Fruit fly (Drosophila melanogaster) whole organism, embryonic: Measurements from ENCODE around the gene CG43307.

ENCODE experiments used
- B-H1 ChIP-seq: fragments of 200-800 bp; sonication (Bioruptor generic); IDR thresholded peaks from 3 replicates; pipeline ENCODE4 v1.3.6; 2022; ENCODE audit warnings: missing biosample characterization, missing genetic modification characterization
- CG10147 ChIP-seq: fragments of 200-800 bp; sonication (Bioruptor generic); optimal IDR thresholded peaks from 2 replicates; lab custom pipeline; 2019; ENCODE audit warnings: missing biosample characterization, mild to moderate bottlenecking, missing genetic modification characterization, moderate library complexity
- CG10654 ChIP-seq: fragments of 200-800 bp; sonication (Bioruptor generic); optimal IDR thresholded peaks from 2 replicates; lab custom pipeline; 2016; ENCODE audit warnings: missing biosample characterization, missing genetic modification characterization
- CG11456 ChIP-seq: fragments of 200-800 bp; sonication (Bioruptor generic); IDR thresholded peaks from 3 replicates; pipeline ENCODE4 v1.3.6; 2022; ENCODE audit warnings: missing biosample characterization, missing genetic modification characterization
- CG14441 ChIP-seq: fragments of 200-800 bp; sonication (Bioruptor generic); IDR thresholded peaks from 2 replicates; pipeline ENCODE4 v1.3.6; 2022; ENCODE audit warnings: missing biosample characterization, missing genetic modification characterization
- CG15269 ChIP-seq: fragments of 200-800 bp; sonication (Bioruptor generic); optimal IDR thresholded peaks from 2 replicates; lab custom pipeline; 2018; ENCODE audit warnings: missing biosample characterization, mild to moderate bottlenecking, missing genetic modification characterization, moderate library complexity
- CG1647 ChIP-seq: fragments of 200-800 bp; sonication (Bioruptor generic); optimal IDR thresholded peaks from 3 replicates; lab custom pipeline; 2016; ENCODE audit warnings: missing biosample characterization, missing genetic modification characterization
- CG16779 ChIP-seq: fragments of 200-800 bp; sonication (Bioruptor generic); IDR thresholded peaks from 2 replicates; pipeline ENCODE4 v1.3.6; 2022; ENCODE audit warnings: missing biosample characterization, missing genetic modification characterization
- CG1792 ChIP-seq: fragments of 200-800 bp; sonication (Bioruptor generic); optimal IDR thresholded peaks from 2 replicates; lab custom pipeline; 2016; ENCODE audit warnings: missing biosample characterization, missing genetic modification characterization
- CG34376 ChIP-seq: fragments of 200-800 bp; sonication (Bioruptor generic); optimal IDR thresholded peaks from 2 replicates; lab custom pipeline; 2018; ENCODE audit warnings: missing biosample characterization, mild to moderate bottlenecking, missing genetic modification characterization
- CG34422 ChIP-seq: fragments of 200-800 bp; sonication (Bioruptor generic); IDR thresholded peaks from 3 replicates; pipeline ENCODE4 v1.3.6; 2022; ENCODE audit warnings: missing biosample characterization, missing genetic modification characterization
- CG3838 ChIP-seq: fragments of 200-800 bp; sonication (Bioruptor generic); optimal IDR thresholded peaks from 3 replicates; lab custom pipeline; 2016; ENCODE audit warnings: missing biosample characterization, missing genetic modification characterization
- CG5953 ChIP-seq: fragments of 200-800 bp; sonication (Bioruptor generic); IDR thresholded peaks from 2 replicates; pipeline ENCODE4 v1.3.6; 2022; ENCODE audit warnings: missing biosample characterization, missing genetic modification characterization
- CG6683 ChIP-seq: fragments of 200-800 bp; sonication (Bioruptor generic); optimal IDR thresholded peaks from 2 replicates; lab custom pipeline; 2017; ENCODE audit warnings: missing biosample characterization, mild to moderate bottlenecking, missing genetic modification characterization, missing genetic modification reagents
- CG6765 ChIP-seq: fragments of 200-800 bp; sonication (Bioruptor generic); optimal IDR thresholded peaks from 3 replicates; lab custom pipeline; 2017; ENCODE audit warnings: missing biosample characterization, mild to moderate bottlenecking, missing genetic modification characterization
- CG6791 ChIP-seq: fragments of 200-800 bp; sonication (Bioruptor generic); IDR thresholded peaks from 3 replicates; pipeline ENCODE4 v1.3.6; 2022; ENCODE audit warnings: missing biosample characterization, missing genetic modification characterization; ENCODE audit not compliant: partially characterized antibody
- CG9727 ChIP-seq: fragments of 200-800 bp; sonication (Bioruptor generic); optimal IDR thresholded peaks from 3 replicates; lab custom pipeline; 2017; ENCODE audit warnings: missing biosample characterization, mild to moderate bottlenecking, missing genetic modification characterization
- CG9876 ChIP-seq: fragments of 200-800 bp; sonication (Bioruptor generic); optimal IDR thresholded peaks from 2 replicates; lab custom pipeline; 2016; ENCODE audit warnings: missing biosample characterization, missing genetic modification characterization
- CTCF ChIP-seq: fragments of 200-800 bp; sonication (Bioruptor generic); optimal IDR thresholded peaks from 2 replicates; lab custom pipeline; 2017; ENCODE audit warnings: missing biosample characterization, mild to moderate bottlenecking, missing genetic modification characterization, moderate library complexity
- Chrac-16 ChIP-seq: fragments of 200-800 bp; sonication (Bioruptor generic); optimal IDR thresholded peaks from 3 replicates; lab custom pipeline; 2016; ENCODE audit warnings: missing biosample characterization, missing genetic modification characterization
- Doc3 ChIP-seq: fragments of 200-800 bp; sonication (Bioruptor generic); IDR thresholded peaks from 3 replicates; pipeline ENCODE4 v1.3.6; 2022; ENCODE audit warnings: missing biosample characterization, missing genetic modification characterization; ENCODE audit not compliant: partially characterized antibody
- Fer1 ChIP-seq: fragments of 200-800 bp; sonication (Bioruptor generic); optimal IDR thresholded peaks from 2 replicates; lab custom pipeline; 2017; ENCODE audit warnings: missing biosample characterization, mild to moderate bottlenecking, missing genetic modification characterization
- HLH54F ChIP-seq: fragments of 200-800 bp; sonication (Bioruptor generic); optimal IDR thresholded peaks from 3 replicates; lab custom pipeline; 2016; ENCODE audit warnings: missing biosample characterization, missing genetic modification characterization
- Med ChIP-seq: fragments of 200-800 bp; sonication (Bioruptor generic); peaks from one replicate; lab custom pipeline; 2016; ENCODE audit warnings: missing biosample characterization, missing genetic modification characterization, mild to moderate bottlenecking, inconsistent platforms, moderate library complexity
- NC2β ChIP-seq: fragments of 200-800 bp; sonication (Bioruptor generic); optimal IDR thresholded peaks from 2 replicates; lab custom pipeline; 2016; ENCODE audit warnings: missing biosample characterization, missing genetic modification characterization
- Nf-YA ChIP-seq: fragments of 200-800 bp; sonication (Bioruptor generic); IDR thresholded peaks from 2 replicates; pipeline ENCODE4 v1.3.6; 2022; ENCODE audit warnings: missing biosample characterization, missing genetic modification characterization
- Ptx1 ChIP-seq: fragments of 200-800 bp; sonication (Bioruptor generic); IDR thresholded peaks from 2 replicates; pipeline ENCODE4 v1.3.6; 2022; ENCODE audit warnings: missing biosample characterization, missing genetic modification characterization
- Sin3A ChIP-seq: fragments of >200 bp; optimal IDR thresholded peaks from 2 replicates; lab custom pipeline; 2018
- Xbp1 ChIP-seq: fragments of 200-800 bp; sonication (Bioruptor generic); optimal IDR thresholded peaks from 3 replicates; lab custom pipeline; 2016; ENCODE audit warnings: missing biosample characterization, mild to moderate bottlenecking, missing genetic modification characterization
- ash1 ChIP-seq: fragments of 200-800 bp; sonication (Bioruptor generic); optimal IDR thresholded peaks from 2 replicates; lab custom pipeline; 2018; ENCODE audit warnings: missing biosample characterization, mild to moderate bottlenecking, missing genetic modification characterization
- bbx ChIP-seq: fragments of 200-800 bp; sonication (Bioruptor generic); IDR thresholded peaks from 2 replicates; pipeline ENCODE4 v1.3.6; 2022; ENCODE audit warnings: missing biosample characterization, missing genetic modification characterization; ENCODE audit not compliant: partially characterized antibody
- bsh ChIP-seq, 2 experiments: fragments of 200-800 bp; sonication (Bioruptor generic); optimal IDR thresholded peaks; 2 replicates each; lab custom pipeline; 2017 to 2018; ENCODE audit warnings: mild to moderate bottlenecking in 2 of 2, missing biosample characterization in 2 of 2, missing genetic modification characterization in 2 of 2, moderate library complexity in 1 of 2
- caup ChIP-seq: fragments of 200-800 bp; sonication (Bioruptor generic); optimal IDR thresholded peaks from 3 replicates; lab custom pipeline; 2017; ENCODE audit warnings: missing biosample characterization, mild to moderate bottlenecking, missing genetic modification characterization, moderate library complexity; ENCODE audit not compliant: severe bottlenecking
- chif ChIP-seq, 2 experiments: fragments of 200-800 bp; sonication (Bioruptor generic); optimal IDR thresholded peaks; 3 replicates each; lab custom pipeline; 2016; ENCODE audit warnings: missing biosample characterization in 2 of 2, missing genetic modification characterization in 2 of 2
- dpn ChIP-seq, 2 experiments: fragments of 200-800 bp; sonication (Bioruptor generic); optimal IDR thresholded peaks; 3 replicates each; lab custom pipeline; 2016; ENCODE audit warnings: missing biosample characterization in 2 of 2, missing genetic modification characterization in 2 of 2
- gem ChIP-seq: fragments of 200-800 bp; sonication (Bioruptor generic); optimal IDR thresholded peaks from 2 replicates; lab custom pipeline; 2019; ENCODE audit warnings: missing biosample characterization, mild to moderate bottlenecking, missing genetic modification characterization, moderate library complexity
- gt ChIP-seq: fragments of 200-800 bp; sonication (Bioruptor generic); IDR thresholded peaks from 2 replicates; pipeline ENCODE4 v1.3.6; 2022; ENCODE audit warnings: missing biosample characterization, missing genetic modification characterization
- h ChIP-seq: fragments of >200 bp; optimal IDR thresholded peaks from 2 replicates; lab custom pipeline; 2017
- hth ChIP-seq: fragments of >200 bp; optimal IDR thresholded peaks from 2 replicates; lab custom pipeline; 2017; ENCODE audit warnings: inconsistent platforms
- lilli ChIP-seq: fragments of 200-800 bp; sonication (Bioruptor generic); optimal IDR thresholded peaks from 3 replicates; lab custom pipeline; 2016; ENCODE audit warnings: missing biosample characterization, missing genetic modification characterization
- nerfin-2 ChIP-seq: fragments of 200-800 bp; sonication (Bioruptor generic); IDR thresholded peaks from 2 replicates; pipeline ENCODE4 v1.3.6; 2022; ENCODE audit warnings: missing biosample characterization, missing genetic modification characterization; ENCODE audit not compliant: partially characterized antibody
- p53 ChIP-seq: fragments of 200-800 bp; sonication (Bioruptor generic); optimal IDR thresholded peaks from 2 replicates; lab custom pipeline; 2016; ENCODE audit warnings: missing biosample characterization, missing genetic modification characterization
- rib ChIP-seq: fragments of 200-800 bp; sonication (Bioruptor generic); IDR thresholded peaks from 2 replicates; pipeline ENCODE4 v1.3.6; 2022; ENCODE audit warnings: missing biosample characterization, missing genetic modification characterization
- scrt ChIP-seq: fragments of 200-800 bp; sonication (Bioruptor generic); optimal IDR thresholded peaks from 2 replicates; lab custom pipeline; 2018; ENCODE audit warnings: missing biosample characterization, mild to moderate bottlenecking, missing genetic modification characterization, moderate library complexity
- slou ChIP-seq: fragments of 200-800 bp; sonication (Bioruptor generic); optimal IDR thresholded peaks from 3 replicates; lab custom pipeline; 2016; ENCODE audit warnings: missing biosample characterization, missing genetic modification characterization
- sr ChIP-seq: fragments of 200-800 bp; sonication (Bioruptor generic); IDR thresholded peaks from 3 replicates; pipeline ENCODE4 v1.3.6; 2022; ENCODE audit warnings: missing biosample characterization, missing genetic modification characterization
- ssp ChIP-seq: fragments of 200-800 bp; sonication (Bioruptor generic); IDR thresholded peaks from 2 replicates; pipeline ENCODE4 v1.3.6; 2022; ENCODE audit warnings: missing biosample characterization, missing genetic modification characterization
- sug ChIP-seq: fragments of 200-800 bp; optimal IDR thresholded peaks from 2 replicates; lab custom pipeline; 2019; ENCODE audit warnings: missing biosample characterization, mild to moderate bottlenecking, missing genetic modification characterization, moderate library complexity
- tio ChIP-seq: fragments of 200-800 bp; sonication (Bioruptor generic); optimal IDR thresholded peaks from 2 replicates; lab custom pipeline; 2017; ENCODE audit warnings: missing biosample characterization, missing genetic modification characterization, inconsistent platforms
- trem ChIP-seq: fragments of 200-800 bp; optimal IDR thresholded peaks from 3 replicates; lab custom pipeline; 2019; ENCODE audit warnings: missing biosample characterization, mild to moderate bottlenecking, missing genetic modification characterization, moderate library complexity
- twi ChIP-seq: fragments of 200-800 bp; optimal IDR thresholded peaks from 2 replicates; lab custom pipeline; 2019; ENCODE audit warnings: missing biosample characterization, mild to moderate bottlenecking, missing genetic modification characterization, moderate library complexity
- wek ChIP-seq: fragments of 200-800 bp; sonication (Bioruptor generic); optimal IDR thresholded peaks from 3 replicates; lab custom pipeline; 2018; ENCODE audit warnings: missing biosample characterization, mild to moderate bottlenecking, missing genetic modification characterization, moderate library complexity
- z ChIP-seq: fragments of 200-800 bp; sonication (Bioruptor generic); IDR thresholded peaks from 3 replicates; pipeline ENCODE4 v1.3.6; 2022; ENCODE audit warnings: missing biosample characterization, missing genetic modification characterization
- zf30C ChIP-seq: fragments of 200-800 bp; sonication (Bioruptor generic); optimal IDR thresholded peaks from 3 replicates; lab custom pipeline; 2018; ENCODE audit warnings: missing biosample characterization, mild to moderate bottlenecking, missing genetic modification characterization

The CG43307 gene

DNA sequence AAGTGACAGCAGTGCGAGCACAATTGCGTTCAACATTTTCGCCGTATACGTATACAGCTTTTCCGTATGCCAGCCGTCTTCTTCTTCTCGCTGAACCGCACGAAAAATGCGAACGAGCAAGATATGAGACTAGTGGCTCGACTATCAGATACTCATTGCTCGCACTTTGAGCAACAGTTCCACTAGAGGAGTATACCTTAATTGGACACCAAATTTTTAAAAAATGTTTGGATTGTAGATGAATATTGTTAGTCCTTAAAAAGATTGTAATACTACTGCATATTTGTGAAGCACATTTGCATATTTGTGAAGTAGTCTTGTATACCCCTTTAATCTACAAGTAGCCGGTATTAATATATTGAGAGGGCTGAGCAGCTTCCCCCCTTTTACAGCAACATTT is 33.2 kb upstream of the CG43307 start (continued):
- TF ChIP-seq gt (GFP tag; lab: Robert Waterston, UW): no peak
- TF ChIP-seq CG6683 (GFP tag; lab: Kevin White, UChicago): no peak
- no peak for TF ChIP-seq chif (GFP tag; optimal IDR thresholded peaks at IDR 0.05; lab: Kevin White, UChicago)
- TF ChIP-seq lilli (GFP tag; lab: Kevin White, UChicago): peak; percentile 6
- TF ChIP-seq Ptx1 (GFP tag; lab: Robert Waterston, UW): no peak
- TF ChIP-seq rib (GFP tag; lab: Robert Waterston, UW): no peak
- no peak for TF ChIP-seq CG14441 (GFP tag; lab: Robert Waterston, UW)
- TF ChIP-seq sug (tag; lab: Kevin White, UChicago): no peak
- peak; percentile 41 for TF ChIP-seq gem
- no peak for TF ChIP-seq slou (GFP tag; lab: Kevin White, UChicago)
- TF ChIP-seq CG34376 (GFP tag; lab: Kevin White, UChicago): no peak
- no peak for TF ChIP-seq CG10654 (GFP tag; lab: Kevin White, UChicago)
- no peak for TF ChIP-seq CTCF (GFP tag; lab: Kevin White, UChicago)
- TF ChIP-seq h: no peak
- TF ChIP-seq CG15269 (tag; lab: Kevin White, UChicago): peak; percentile 28
- no peak for TF ChIP-seq ssp (GFP tag; lab: Robert Waterston, UW)
- TF ChIP-seq CG6765: no peak
- no peak for TF ChIP-seq CG3838 (GFP tag; lab: Kevin White, UChicago)
- no peak for TF ChIP-seq CG5953 (GFP tag; lab: Robert Waterston, UW)
- no peak for TF ChIP-seq CG1792 (GFP tag; lab: Kevin White, UChicago)
- no peak for TF ChIP-seq ash1
- peak; percentile 72 for TF ChIP-seq CG6791 (GFP tag; lab: Robert Waterston, UW)
- peak; percentile 34 for TF ChIP-seq Fer1
- no peak for TF ChIP-seq NC2β (GFP tag; lab: Kevin White, UChicago)
- no peak for TF ChIP-seq Doc3
- TF ChIP-seq Chrac-16: no peak
- no peak for TF ChIP-seq tio (GFP tag; lab: Kevin White, UChicago)
- TF ChIP-seq scrt: peak; percentile 42
- no peak for TF ChIP-seq CG34422 (GFP tag; lab: Robert Waterston, UW)
- TF ChIP-seq p53 (GFP tag; lab: Kevin White, UChicago): no peak
- no peak for TF ChIP-seq Sin3A (lab: Kevin White, UChicago)
- TF ChIP-seq dpn (GFP tag; optimal IDR thresholded peaks at IDR 0.05; lab: Kevin White, UChicago): no peak
- TF ChIP-seq CG9876 (GFP tag; lab: Kevin White, UChicago): no peak
- TF ChIP-seq hth: no peak
- no peak for TF ChIP-seq bsh (GFP tag; optimal IDR thresholded peaks at IDR 0.05; lab: Kevin White, UChicago)
- TF ChIP-seq CG10147: no peak
- TF ChIP-seq wek (GFP tag; lab: Kevin White, UChicago): no peak
- no peak for TF ChIP-seq twi (tag; lab: Kevin White, UChicago)
- peak; percentile 19; the same call in 1 of the 2 replicates for TF ChIP-seq bbx (GFP tag; lab: Robert Waterston, UW)
- peak; percentile 68 for TF ChIP-seq nerfin-2 (GFP tag; lab: Robert Waterston, UW)
- TF ChIP-seq CG9727: peak; percentile 23
- no peak for TF ChIP-seq CG16779 (GFP tag; lab: Robert Waterston, UW)
- no peak for TF ChIP-seq sr
- no peak for TF ChIP-seq zf30C (GFP tag; lab: Kevin White, UChicago)
- TF ChIP-seq HLH54F (GFP tag; lab: Kevin White, UChicago): peak; percentile 5
- no peak for TF ChIP-seq B-H1 (GFP tag; lab: Robert Waterston, UW)
- TF ChIP-seq CG1647 (GFP tag; lab: Kevin White, UChicago): no peak
- no peak for TF ChIP-seq trem (tag; lab: Kevin White, UChicago)
- peak; percentile 78 for TF ChIP-seq Med
- TF ChIP-seq CG11456 (GFP tag; lab: Robert Waterston, UW): no peak
- no peak for TF ChIP-seq Nf-YA
- no peak for TF ChIP-seq Xbp1 (GFP tag; lab: Kevin White, UChicago)
- TF ChIP-seq caup (GFP tag; lab: Kevin White, UChicago): no peak
- TF ChIP-seq z (GFP tag; lab: Robert Waterston, UW): no peak
